Fruit fly (Drosophila melanogaster) whole organism, embryonic: ENCODE data around the gene qjt.

Experiments
- Antp ChIP-seq: fragments of 200-800 bp; sonication (Bioruptor generic); optimal IDR thresholded peaks from 3 replicates; lab custom pipeline; 2016; ENCODE audit warnings: missing biosample characterization, missing genetic modification characterization
- Atf3 ChIP-seq: fragments of 200-800 bp; sonication (Bioruptor generic); optimal IDR thresholded peaks from 3 replicates; lab custom pipeline; 2016; ENCODE audit warnings: missing biosample characterization, missing genetic modification characterization
- CG10462 ChIP-seq: fragments of 200-800 bp; sonication (Bioruptor generic); optimal IDR thresholded peaks from 2 replicates; lab custom pipeline; 2016; ENCODE audit warnings: missing biosample characterization, missing genetic modification characterization
- CG11504 ChIP-seq: fragments of 200-800 bp; sonication (Bioruptor generic); optimal IDR thresholded peaks from 3 replicates; lab custom pipeline; 2019; ENCODE audit warnings: missing biosample characterization, mild to moderate bottlenecking, missing genetic modification characterization, moderate library complexity
- CG11723 ChIP-seq: fragments of 200-800 bp; sonication (Bioruptor generic); optimal IDR thresholded peaks from 2 replicates; lab custom pipeline; 2017; ENCODE audit warnings: missing biosample characterization, mild to moderate bottlenecking, missing genetic modification characterization
- CG1602 ChIP-seq: fragments of 200-800 bp; sonication (Bioruptor generic); optimal IDR thresholded peaks from 3 replicates; lab custom pipeline; 2016; ENCODE audit warnings: missing biosample characterization, missing genetic modification characterization
- CG17359 ChIP-seq: fragments of 200-800 bp; sonication (Bioruptor generic); optimal IDR thresholded peaks from 3 replicates; lab custom pipeline; 2018; ENCODE audit warnings: missing biosample characterization, mild to moderate bottlenecking, missing genetic modification characterization, moderate library complexity
- CG17361 ChIP-seq: fragments of 200-800 bp; sonication (Bioruptor generic); IDR thresholded peaks from 3 replicates; pipeline ENCODE4 v1.3.6; 2022; ENCODE audit warnings: missing biosample characterization, missing genetic modification characterization
- CG17829 ChIP-seq: fragments of 200-800 bp; optimal IDR thresholded peaks from 2 replicates; lab custom pipeline; 2019; ENCODE audit warnings: missing biosample characterization, mild to moderate bottlenecking, missing genetic modification characterization, moderate library complexity
- CG1792 ChIP-seq: fragments of 200-800 bp; sonication (Bioruptor generic); optimal IDR thresholded peaks from 2 replicates; lab custom pipeline; 2016; ENCODE audit warnings: missing biosample characterization, missing genetic modification characterization
- CG2678 ChIP-seq: fragments of 200-800 bp; sonication (Bioruptor generic); optimal IDR thresholded peaks from 3 replicates; lab custom pipeline; 2019; ENCODE audit warnings: missing biosample characterization, mild to moderate bottlenecking, missing genetic modification characterization, moderate library complexity
- CG33557 ChIP-seq: fragments of 200-800 bp; sonication (Bioruptor generic); optimal IDR thresholded peaks from 2 replicates; lab custom pipeline; 2019; ENCODE audit warnings: missing biosample characterization, mild to moderate bottlenecking, missing genetic modification characterization, moderate library complexity
- CG3407 ChIP-seq: fragments of 200-800 bp; sonication (Bioruptor generic); optimal IDR thresholded peaks from 2 replicates; lab custom pipeline; 2018; ENCODE audit warnings: missing biosample characterization, mild to moderate bottlenecking, missing genetic modification characterization
- CG4424 ChIP-seq: fragments of 200-800 bp; sonication (Bioruptor generic); optimal IDR thresholded peaks from 3 replicates; lab custom pipeline; 2016; ENCODE audit warnings: missing biosample characterization, missing genetic modification characterization
- CG6689 ChIP-seq: fragments of 200-800 bp; sonication (Bioruptor generic); IDR thresholded peaks from 2 replicates; pipeline ENCODE4 v1.3.6; 2022; ENCODE audit warnings: missing biosample characterization, missing genetic modification characterization
- CG8281 ChIP-seq: fragments of 200-800 bp; sonication (Bioruptor generic); optimal IDR thresholded peaks from 2 replicates; lab custom pipeline; 2018; ENCODE audit warnings: missing biosample characterization, mild to moderate bottlenecking, missing genetic modification characterization, moderate library complexity
- Dbx ChIP-seq: fragments of 200-800 bp; sonication (Bioruptor generic); IDR thresholded peaks from 3 replicates; pipeline ENCODE4 v1.3.6; 2022; ENCODE audit warnings: missing biosample characterization, missing genetic modification characterization
- E2f2 ChIP-seq: fragments of 200-800 bp; sonication (Bioruptor generic); IDR thresholded peaks from 2 replicates; pipeline ENCODE4 v1.3.6; 2022; ENCODE audit warnings: missing biosample characterization, missing genetic modification characterization
- Eip74EF ChIP-seq, 2 experiments: fragments of 200-800 bp in 1 of 2; fragments of >200 bp in 1 of 2; sonication (Bioruptor generic) in 1 of 2; optimal IDR thresholded peaks; 2 replicates each; lab custom pipeline; 2017 to 2019; ENCODE audit warnings: missing biosample characterization in 2 of 2, missing genetic modification characterization in 2 of 2, mild to moderate bottlenecking in 1 of 2, moderate library complexity in 1 of 2
- H15 ChIP-seq: fragments of 200-800 bp; sonication (Bioruptor generic); IDR thresholded peaks from 3 replicates; pipeline ENCODE4 v1.3.6; 2022; ENCODE audit warnings: missing biosample characterization, missing genetic modification characterization
- HLH3B ChIP-seq: fragments of 200-800 bp; sonication (Bioruptor generic); IDR thresholded peaks from 2 replicates; pipeline ENCODE4 v1.3.6; 2022; ENCODE audit warnings: missing biosample characterization, missing genetic modification characterization
- HLH54F ChIP-seq: fragments of 200-800 bp; sonication (Bioruptor generic); optimal IDR thresholded peaks from 3 replicates; lab custom pipeline; 2016; ENCODE audit warnings: missing biosample characterization, missing genetic modification characterization
- HLHmδ ChIP-seq: fragments of 200-800 bp; sonication (Bioruptor generic); optimal IDR thresholded peaks from 2 replicates; lab custom pipeline; 2018; ENCODE audit warnings: missing biosample characterization, mild to moderate bottlenecking, missing genetic modification characterization, moderate library complexity
- Hmx ChIP-seq: fragments of 200-800 bp; sonication (Bioruptor generic); optimal IDR thresholded peaks from 2 replicates; lab custom pipeline; 2016; ENCODE audit warnings: missing biosample characterization, missing genetic modification characterization
- Hr51 ChIP-seq, 2 experiments: fragments of 200-800 bp; sonication (Bioruptor generic); optimal IDR thresholded peaks; 2 replicates in 1 of 2; 3 replicates in 1 of 2; lab custom pipeline; 2016 to 2018; ENCODE audit warnings: missing biosample characterization in 2 of 2, missing genetic modification characterization in 2 of 2, mild to moderate bottlenecking in 1 of 2, moderate library complexity in 1 of 2
- Lim3 ChIP-seq: fragments of 200-800 bp; sonication (Bioruptor generic); IDR thresholded peaks from 2 replicates; pipeline ENCODE4 v1.3.6; 2022; ENCODE audit warnings: missing biosample characterization, missing genetic modification characterization
- NK7.1 ChIP-seq: fragments of 200-800 bp; sonication (Bioruptor generic); optimal IDR thresholded peaks from 3 replicates; lab custom pipeline; 2016; ENCODE audit warnings: missing biosample characterization, missing genetic modification characterization
- Tbp ChIP-seq: fragments of >200 bp; optimal IDR thresholded peaks from 2 replicates; lab custom pipeline; 2018; ENCODE audit warnings: missing biosample characterization, missing genetic modification characterization
- ash1 ChIP-seq: fragments of 200-800 bp; sonication (Bioruptor generic); optimal IDR thresholded peaks from 2 replicates; lab custom pipeline; 2018; ENCODE audit warnings: missing biosample characterization, mild to moderate bottlenecking, missing genetic modification characterization
- bowl ChIP-seq: fragments of 200-800 bp; sonication (Bioruptor generic); IDR thresholded peaks from 2 replicates; pipeline ENCODE4 v1.3.6; 2022; ENCODE audit warnings: missing biosample characterization, missing genetic modification characterization
- chm ChIP-seq: fragments of 200-800 bp; sonication (Bioruptor generic); IDR thresholded peaks from 2 replicates; pipeline ENCODE4 v1.3.6; 2022; ENCODE audit warnings: missing biosample characterization, missing genetic modification characterization
- crp ChIP-seq, 2 experiments: fragments of 200-800 bp; sonication (Bioruptor generic); optimal IDR thresholded peaks; 2 replicates in 1 of 2; 3 replicates in 1 of 2; lab custom pipeline; 2017; ENCODE audit warnings: missing biosample characterization in 2 of 2, missing genetic modification characterization in 2 of 2, mild to moderate bottlenecking in 1 of 2, moderate library complexity in 1 of 2
- cwo ChIP-seq: fragments of 200-800 bp; sonication (Bioruptor generic); optimal IDR thresholded peaks from 3 replicates; lab custom pipeline; 2017; ENCODE audit warnings: missing biosample characterization, missing genetic modification characterization, mild to moderate bottlenecking, moderate library complexity, missing genetic modification reagents
- danr ChIP-seq: fragments of 200-800 bp; sonication (Bioruptor generic); IDR thresholded peaks from 2 replicates; pipeline ENCODE4 v1.3.6; 2022; ENCODE audit warnings: missing biosample characterization, missing genetic modification characterization
- dati ChIP-seq: fragments of 200-800 bp; sonication (Bioruptor generic); IDR thresholded peaks from 2 replicates; pipeline ENCODE4 v1.3.6; 2022; ENCODE audit warnings: missing biosample characterization, missing genetic modification characterization
- dysf ChIP-seq: fragments of 200-800 bp; sonication (Bioruptor generic); IDR thresholded peaks from 3 replicates; pipeline ENCODE4 v1.3.6; 2022; ENCODE audit warnings: missing biosample characterization, missing genetic modification characterization
- fd64A ChIP-seq: fragments of 200-800 bp; sonication (Bioruptor generic); optimal IDR thresholded peaks from 3 replicates; lab custom pipeline; 2018; ENCODE audit warnings: missing biosample characterization, mild to moderate bottlenecking, missing genetic modification characterization
- ftz-f1 ChIP-seq: fragments of 200-800 bp; sonication (Bioruptor generic); optimal IDR thresholded peaks from 2 replicates; lab custom pipeline; 2016; ENCODE audit warnings: missing biosample characterization, missing genetic modification characterization
- hkb ChIP-seq, 2 experiments: fragments of 200-800 bp in 1 of 2; fragments of >200 bp in 1 of 2; sonication (Bioruptor generic) in 1 of 2; IDR thresholded peaks in 1 of 2; optimal IDR thresholded peaks in 1 of 2; 2 replicates each; pipeline versions ENCODE4 v1.3.6 to Lab custom; 2017 to 2022; ENCODE audit warnings: missing biosample characterization in 1 of 2, missing genetic modification characterization in 1 of 2
- ind ChIP-seq: fragments of 200-800 bp; sonication (Bioruptor generic); optimal IDR thresholded peaks from 3 replicates; lab custom pipeline; 2016; ENCODE audit warnings: missing biosample characterization, missing genetic modification characterization
- lov ChIP-seq, 2 experiments: fragments of 200-800 bp in 1 of 2; fragments of >200 bp in 1 of 2; sonication (Bioruptor generic) in 1 of 2; IDR thresholded peaks in 1 of 2; optimal IDR thresholded peaks in 1 of 2; 2 replicates in 1 of 2; 3 replicates in 1 of 2; pipeline versions ENCODE4 v1.3.6 to Lab custom; 2017 to 2022; ENCODE audit warnings: missing biosample characterization in 1 of 2, missing genetic modification characterization in 1 of 2
- maf-S ChIP-seq: fragments of 200-800 bp; sonication (Bioruptor generic); optimal IDR thresholded peaks from 2 replicates; lab custom pipeline; 2016; ENCODE audit warnings: missing biosample characterization, missing genetic modification characterization
- mld ChIP-seq: fragments of 200-800 bp; sonication (Bioruptor generic); IDR thresholded peaks from 3 replicates; pipeline ENCODE4 v1.3.6; 2022; ENCODE audit warnings: missing biosample characterization, missing genetic modification characterization; ENCODE audit not compliant: partially characterized antibody
- nerfin-2 ChIP-seq: fragments of 200-800 bp; sonication (Bioruptor generic); IDR thresholded peaks from 2 replicates; pipeline ENCODE4 v1.3.6; 2022; ENCODE audit warnings: missing biosample characterization, missing genetic modification characterization; ENCODE audit not compliant: partially characterized antibody
- oc ChIP-seq: fragments of 200-800 bp; sonication (Bioruptor generic); optimal IDR thresholded peaks from 2 replicates; lab custom pipeline; 2018; ENCODE audit warnings: missing biosample characterization, mild to moderate bottlenecking, missing genetic modification characterization, moderate library complexity
- org-1 ChIP-seq: fragments of 200-800 bp; sonication (Bioruptor generic); optimal IDR thresholded peaks from 2 replicates; lab custom pipeline; 2017; ENCODE audit warnings: missing biosample characterization, missing genetic modification characterization
- row ChIP-seq: fragments of 200-800 bp; sonication (Bioruptor generic); IDR thresholded peaks from 3 replicates; pipeline ENCODE4 v1.3.6; 2022; ENCODE audit warnings: missing biosample characterization, missing genetic modification characterization
- schlank ChIP-seq: fragments of 200-800 bp; sonication (Bioruptor generic); optimal IDR thresholded peaks from 2 replicates; lab custom pipeline; 2018; ENCODE audit warnings: missing biosample characterization, mild to moderate bottlenecking, missing genetic modification characterization
- sqz ChIP-seq: fragments of 200-800 bp; sonication (Bioruptor generic); optimal IDR thresholded peaks from 3 replicates; lab custom pipeline; 2018; ENCODE audit warnings: missing biosample characterization, mild to moderate bottlenecking, missing genetic modification characterization
- tup ChIP-seq: fragments of 200-800 bp; sonication (Bioruptor generic); optimal IDR thresholded peaks from 2 replicates; lab custom pipeline; 2016; ENCODE audit warnings: missing biosample characterization, mild to moderate bottlenecking, missing genetic modification characterization, moderate library complexity

The qjt gene

DNA sequence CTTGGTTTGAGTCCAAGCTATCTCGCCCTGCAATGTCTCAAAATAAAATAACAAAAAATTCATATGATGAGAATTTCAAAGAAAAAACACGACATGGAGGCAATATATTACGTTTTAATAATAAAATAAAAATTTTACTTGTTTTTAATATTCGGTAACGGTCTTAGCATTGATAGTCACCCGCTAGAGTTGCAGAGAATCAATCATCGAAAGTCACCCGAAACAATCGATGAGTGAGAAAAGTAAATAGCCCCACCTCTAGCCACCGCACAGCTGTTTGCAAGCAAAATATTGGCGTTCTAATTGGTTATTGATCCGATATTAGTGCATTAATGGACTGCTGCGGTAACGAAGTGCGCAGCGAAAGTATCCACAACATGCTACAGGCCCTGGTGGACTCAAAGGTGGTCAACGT lies 2.9 kb upstream of the qjt start, which contains the start of gene CG34250 (continued):
- TF ChIP-seq HLH54F (GFP tag; lab: Kevin White, UChicago), result peak; percentile 31
- TF ChIP-seq CG1602 (GFP tag; lab: Kevin White, UChicago), result peak; percentile 48
- TF ChIP-seq tup (GFP tag; lab: Kevin White, UChicago), result no peak
- peak; percentile 44 for TF ChIP-seq ind (GFP tag; lab: Kevin White, UChicago)
- no peak for TF ChIP-seq HLH3B (GFP tag; lab: Robert Waterston, UW)
- TF ChIP-seq cwo (GFP tag; lab: Kevin White, UChicago), result no peak
- TF ChIP-seq fd64A, result no peak
- TF ChIP-seq oc (tag; lab: Kevin White, UChicago), result no peak
- TF ChIP-seq Hr51 (GFP tag; optimal IDR thresholded peaks at IDR 0.05; lab: Kevin White, UChicago), result peak; percentile 35 to 55
- TF ChIP-seq CG17361 (GFP tag; lab: Robert Waterston, UW), result peak; percentile 48; the same call in 2 of the 3 replicates
- no peak for TF ChIP-seq NK7.1
- peak; percentile 9 for TF ChIP-seq CG17359 (tag; lab: Kevin White, UChicago)
- TF ChIP-seq nerfin-2 (GFP tag; lab: Robert Waterston, UW), result peak; percentile 34; the same call in 1 of the 2 replicates
- TF ChIP-seq CG1792 (GFP tag; lab: Kevin White, UChicago), result no peak
- no peak for TF ChIP-seq ash1 (GFP tag; lab: Kevin White, UChicago)
- no peak for TF ChIP-seq CG3407 (GFP tag; lab: Kevin White, UChicago)
- TF ChIP-seq maf-S (GFP tag; lab: Kevin White, UChicago), result peak; percentile 5
- TF ChIP-seq CG4424 (GFP tag; lab: Kevin White, UChicago), result peak; percentile 52
- peak; percentile 53 for TF ChIP-seq CG11504
- TF ChIP-seq bowl (GFP tag; lab: Robert Waterston, UW), result no peak
- TF ChIP-seq Tbp (GFP tag; lab: Kevin White, UChicago), result no peak
- TF ChIP-seq mld (GFP tag; lab: Robert Waterston, UW), result no peak
- TF ChIP-seq CG6689 (GFP tag; lab: Robert Waterston, UW), result no peak
- TF ChIP-seq CG17829 (tag; lab: Kevin White, UChicago), result peak; percentile 62
- TF ChIP-seq dysf (GFP tag; lab: Robert Waterston, UW), result no peak
- peak; percentile 47; the same call in 1 of the 3 replicates for TF ChIP-seq row (GFP tag; lab: Robert Waterston, UW)
- no peak for TF ChIP-seq org-1 (GFP tag; lab: Kevin White, UChicago)
- no peak for TF ChIP-seq CG11723 (GFP tag; lab: Kevin White, UChicago)
- TF ChIP-seq CG33557, result no peak
- TF ChIP-seq hkb (optimal IDR thresholded peaks at IDR 0.05; lab: Kevin White, UChicago), result peak; percentile 23
- TF ChIP-seq hkb (GFP tag; IDR thresholded peaks at IDR 0.05; lab: Robert Waterston, UW), result no peak; the same call in 1 of the 2 replicates
- TF ChIP-seq sqz (GFP tag; lab: Kevin White, UChicago), result no peak
- no peak for TF ChIP-seq E2f2 (GFP tag; lab: Robert Waterston, UW)
- no peak for TF ChIP-seq dati (GFP tag; lab: Robert Waterston, UW)
- peak; percentile 15 for TF ChIP-seq CG2678 (tag; lab: Kevin White, UChicago)
- TF ChIP-seq CG10462 (GFP tag; lab: Kevin White, UChicago), result peak; percentile 17
- no peak for TF ChIP-seq Antp
- TF ChIP-seq lov (optimal IDR thresholded peaks at IDR 0.05; lab: Kevin White, UChicago), result no peak
- no peak for TF ChIP-seq lov (GFP tag; IDR thresholded peaks at IDR 0.05; lab: Robert Waterston, UW)
- peak; percentile 95 to 99 for TF ChIP-seq crp (GFP tag; optimal IDR thresholded peaks at IDR 0.05; lab: Kevin White, UChicago)
- no peak for TF ChIP-seq Hmx
- no peak for TF ChIP-seq HLHmδ
- TF ChIP-seq Atf3 (GFP tag; lab: Kevin White, UChicago), result no peak
- no peak for TF ChIP-seq chm
- TF ChIP-seq CG8281 (tag; lab: Kevin White, UChicago), result no peak
- no peak; the same call in 2 of the 3 replicates for TF ChIP-seq Dbx (GFP tag; lab: Robert Waterston, UW)
- no peak for TF ChIP-seq Lim3 (GFP tag; lab: Robert Waterston, UW)
- TF ChIP-seq danr (GFP tag; lab: Robert Waterston, UW), result no peak
- no peak for TF ChIP-seq H15 (GFP tag; lab: Robert Waterston, UW)
- TF ChIP-seq Eip74EF (GFP tag; optimal IDR thresholded peaks at IDR 0.05; lab: Kevin White, UChicago), result no peak
- no peak for TF ChIP-seq schlank (tag; lab: Kevin White, UChicago)
- TF ChIP-seq ftz-f1 (GFP tag; lab: Kevin White, UChicago), result no peak
